Worm (Caenorhabditis elegans) whole organism, L3 larva: Measurements from ENCODE around the gene B0457.2.
A peak's percentile ranks its signal among the peaks of the same experiment; 100 is the strongest.

ENCODE experiments used
- R02D3.7 ChIP-seq: fragments of 150-350 bp; optimal IDR thresholded peaks from 2 replicates; lab custom pipeline; 2014; ENCODE audit warnings: missing biosample characterization, missing genetic modification characterization
- ZK546.5 ChIP-seq: sonication (generic microtip); optimal IDR thresholded peaks from 2 replicates; lab custom pipeline; 2017; ENCODE audit warnings: missing biosample characterization, missing genetic modification characterization
- aly-2 ChIP-seq: fragments of 150-350 bp; optimal IDR thresholded peaks from 2 replicates; lab custom pipeline; 2014; ENCODE audit warnings: missing biosample characterization, missing genetic modification characterization
- ama-1 ChIP-seq: fragments of 150-350 bp; optimal IDR thresholded peaks from 2 replicates; lab custom pipeline; 2018
- ceh-28 ChIP-seq: fragments of 150-350 bp; optimal IDR thresholded peaks from 2 replicates; lab custom pipeline; 2014; ENCODE audit warnings: missing biosample characterization, missing genetic modification reagents, missing genetic modification characterization
- ceh-82 ChIP-seq: fragments of 150-350 bp; optimal IDR thresholded peaks from 2 replicates; lab custom pipeline; 2014; ENCODE audit warnings: missing biosample characterization, missing genetic modification characterization
- ceh-9 ChIP-seq: sonication (generic microtip); optimal IDR thresholded peaks from 2 replicates; lab custom pipeline; 2018; ENCODE audit warnings: missing biosample characterization, missing genetic modification characterization
- egl-27 ChIP-seq: sonication (generic microtip); optimal IDR thresholded peaks from 4 replicates; lab custom pipeline; 2017; ENCODE audit warnings: missing biosample characterization, missing genetic modification reagents, missing genetic modification characterization
- egl-5 ChIP-seq: fragments of 150-350 bp; optimal IDR thresholded peaks from 2 replicates; lab custom pipeline; 2017; ENCODE audit warnings: missing biosample characterization, missing genetic modification reagents, missing genetic modification characterization, inconsistent platforms
- elt-1 ChIP-seq: fragments of 150-350 bp; optimal IDR thresholded peaks from 2 replicates; lab custom pipeline; 2014; ENCODE audit warnings: missing biosample characterization, missing genetic modification characterization
- elt-2 ChIP-seq: sonication (generic microtip); optimal IDR thresholded peaks from 2 replicates; lab custom pipeline; 2016; ENCODE audit warnings: missing genetic modification reagents, mild to moderate bottlenecking, missing genetic modification characterization, missing compliant biosample characterization
- elt-3 ChIP-seq, 3 experiments: fragments of 150-350 bp in 1 of 3; sonication (generic microtip) in 2 of 3; optimal IDR thresholded peaks; 2 replicates in 2 of 3; 4 replicates in 1 of 3; lab custom pipeline; 2014 to 2017; ENCODE audit warnings: missing biosample characterization in 3 of 3, missing genetic modification characterization in 3 of 3
- fkh-10 ChIP-seq: sonication (generic microtip); optimal IDR thresholded peaks from 2 replicates; lab custom pipeline; 2017; ENCODE audit warnings: missing biosample characterization, missing genetic modification reagents, missing genetic modification characterization
- hmg-11 ChIP-seq: sonication (generic microtip); optimal IDR thresholded peaks from 2 replicates; lab custom pipeline; 2016; ENCODE audit warnings: missing genetic modification characterization, missing compliant biosample characterization
- lin-15B ChIP-seq: fragments of 150-350 bp; optimal IDR thresholded peaks from 2 replicates; lab custom pipeline; 2014; ENCODE audit warnings: missing biosample characterization, missing genetic modification characterization
- lin-39 ChIP-seq: fragments of 150-350 bp; optimal IDR thresholded peaks from 2 replicates; lab custom pipeline; 2018; ENCODE audit warnings: missing biosample characterization, missing genetic modification reagents, missing genetic modification characterization
- lsy-12 ChIP-seq: sonication (generic microtip); optimal IDR thresholded peaks from 2 replicates; lab custom pipeline; 2016; ENCODE audit warnings: mild to moderate bottlenecking, missing genetic modification characterization, missing compliant biosample characterization
- nfya-1 ChIP-seq: sonication (generic microtip); optimal IDR thresholded peaks from 2 replicates; lab custom pipeline; 2017; ENCODE audit warnings: missing genetic modification characterization, mild to moderate bottlenecking, missing compliant biosample characterization, antibody characterized with exemption, moderate library complexity; ENCODE audit not compliant: insufficient read depth
- nhr-23 ChIP-seq: fragments of 150-350 bp; optimal IDR thresholded peaks from 2 replicates; lab custom pipeline; 2014; ENCODE audit warnings: missing biosample characterization, missing genetic modification reagents, missing genetic modification characterization
- nhr-237 ChIP-seq: fragments of 150-350 bp; optimal IDR thresholded peaks from 2 replicates; lab custom pipeline; 2014; ENCODE audit warnings: missing biosample characterization, missing genetic modification characterization
- nhr-25 ChIP-seq: sonication (generic microtip); optimal IDR thresholded peaks from 2 replicates; lab custom pipeline; 2017; ENCODE audit warnings: missing biosample characterization, missing genetic modification characterization
- nhr-28 ChIP-seq: fragments of 150-350 bp; optimal IDR thresholded peaks from 2 replicates; lab custom pipeline; 2014; ENCODE audit warnings: missing biosample characterization, missing genetic modification characterization
- nhr-43 ChIP-seq: sonication (generic microtip); optimal IDR thresholded peaks from 2 replicates; lab custom pipeline; 2016; ENCODE audit warnings: mild to moderate bottlenecking, missing genetic modification characterization, missing compliant biosample characterization; ENCODE audit not compliant: poor library complexity, severe bottlenecking
- nhr-67 ChIP-seq: fragments of 150-350 bp; optimal IDR thresholded peaks from 2 replicates; lab custom pipeline; 2014; ENCODE audit warnings: missing biosample characterization, missing genetic modification characterization
- nhr-76 ChIP-seq: fragments of 150-350 bp; sonication (generic microtip); optimal IDR thresholded peaks from 5 replicates; lab custom pipeline; 2014; ENCODE audit warnings: missing biosample characterization, missing genetic modification characterization
- nhr-77 ChIP-seq: fragments of 150-350 bp; optimal IDR thresholded peaks from 2 replicates; lab custom pipeline; 2014; ENCODE audit warnings: missing biosample characterization, missing genetic modification characterization
- pha-4 ChIP-seq: fragments of 150-350 bp; optimal IDR thresholded peaks from 2 replicates; lab custom pipeline; 2014; ENCODE audit warnings: missing biosample characterization, missing genetic modification reagents, missing genetic modification characterization
- pqm-1 ChIP-seq: fragments of 150-350 bp; optimal IDR thresholded peaks from 2 replicates; lab custom pipeline; 2017; ENCODE audit warnings: missing biosample characterization, missing genetic modification characterization, inconsistent platforms
- sea-2 ChIP-seq: fragments of 150-350 bp; sonication (generic microtip); optimal IDR thresholded peaks from 4 replicates; lab custom pipeline; 2014; ENCODE audit warnings: missing biosample characterization, missing genetic modification reagents, missing genetic modification characterization
- skn-1 ChIP-seq: fragments of 150-350 bp; optimal IDR thresholded peaks from 2 replicates; lab custom pipeline; 2014; ENCODE audit warnings: missing biosample characterization, missing genetic modification characterization
- snpc-4 ChIP-seq: fragments of 150-350 bp; optimal IDR thresholded peaks from 2 replicates; lab custom pipeline; 2014; ENCODE audit warnings: missing biosample characterization, missing genetic modification characterization
- unc-39 ChIP-seq: sonication (generic microtip); optimal IDR thresholded peaks from 4 replicates; lab custom pipeline; 2017; ENCODE audit warnings: missing biosample characterization, missing genetic modification characterization
- unc-62 ChIP-seq: fragments of 150-350 bp; sonication (generic microtip); optimal IDR thresholded peaks from 4 replicates; lab custom pipeline; 2014; ENCODE audit warnings: missing biosample characterization, missing genetic modification reagents, missing genetic modification characterization
- ztf-11 ChIP-seq: fragments of 150-350 bp; optimal IDR thresholded peaks from 2 replicates; lab custom pipeline; 2014; ENCODE audit warnings: missing biosample characterization, missing genetic modification characterization
- ztf-4 ChIP-seq: fragments of 150-350 bp; optimal IDR thresholded peaks from 2 replicates; lab custom pipeline; 2014; ENCODE audit warnings: missing biosample characterization, missing genetic modification characterization

B0457.2 gene

ce11 chrII:8964835-8965234, 38.5 kb upstream of the B0457.2 start, which contains the start of the genes ndub-3 and C18E9.2:
ndub-3 (minus strand) TSS chrII:8964890.
C18E9.2 (plus strand) TSS chrII:8965006.
- TF ChIP-seq nhr-67 (no peak), sea-2 (GFP tag; lab: Kevin White, UChicago) (no peak), elt-2 (peak; percentile 5), R02D3.7 (peak; percentile 85), nhr-237 (tag; lab: Kevin White, UChicago) (no peak), nhr-23 (peak; percentile 13), egl-27 (tag; lab: Kevin White, UChicago) (no peak), nhr-25 (peak; percentile 44), pqm-1 (tag; lab: Kevin White, UChicago) (peak; percentile 25), nfya-1 (tag; lab: Kevin White, UChicago) (peak; percentile 64), ama-1 (lab: Kevin White, UChicago) (no peak), ceh-28 (tag; lab: Kevin White, UChicago) (peak; percentile 51), hmg-11 (tag; lab: Kevin White, UChicago) (peak; percentile 37), ceh-9 (no peak), fkh-10 (GFP tag; lab: Kevin White, UChicago) (no peak), ztf-4 (tag; lab: Kevin White, UChicago) (no peak), lin-15B (tag; lab: Kevin White, UChicago) (peak; percentile 62), elt-1 (tag; lab: Kevin White, UChicago) (no peak), lin-39 (tag; lab: Kevin White, UChicago) (peak; percentile 75)

- no peak for TF ChIP-seq nhr-76
- TF ChIP-seq R02D3.7: no peak
- no peak for TF ChIP-seq lsy-12 (tag; lab: Kevin White, UChicago)
- no peak for TF ChIP-seq lin-15B (tag; lab: Kevin White, UChicago)
- no peak for TF ChIP-seq nhr-43
- TF ChIP-seq skn-1 (tag; lab: Kevin White, UChicago): no peak
- no peak for TF ChIP-seq elt-3 (tag; optimal IDR thresholded peaks at IDR 0.05; lab: Kevin White, UChicago)
- no peak for TF ChIP-seq ZK546.5 (tag; lab: Kevin White, UChicago)
- TF ChIP-seq ceh-9: no peak
These were observed 37.7 kb upstream of the B0457.2 start, which contains the start of gene sftd-3 for ce11 chrII:8964049-8964448. sftd-3 (minus strand) TSS chrII:8964149.

ce11 chrII:8962206-8962605, 35.9 kb upstream of the B0457.2 start:
- TF ChIP-seq nfya-1 (tag; lab: Kevin White, UChicago) (peak; percentile 22), egl-5 (tag; lab: Kevin White, UChicago) (peak; percentile 96), lin-39 (tag; lab: Kevin White, UChicago) (peak; percentile 42), pha-4 (tag; lab: Kevin White, UChicago) (no peak), aly-2 (no peak)

ce11 chrII:8961450-8961849, 35.1 kb upstream of the B0457.2 start:
- TF ChIP-seq snpc-4 (tag; lab: Kevin White, UChicago) (no peak), lin-39 (tag; lab: Kevin White, UChicago) (peak; percentile 74)

- no peak for TF ChIP-seq aly-2
- no peak for TF ChIP-seq nhr-77 (tag; lab: Kevin White, UChicago)
- no peak for TF ChIP-seq pha-4 (tag; lab: Kevin White, UChicago)
- no peak for TF ChIP-seq nhr-67
- no peak for TF ChIP-seq fkh-10 (GFP tag; lab: Kevin White, UChicago)
- TF ChIP-seq lin-15B (tag; lab: Kevin White, UChicago): no peak
- no peak for TF ChIP-seq ceh-9
- TF ChIP-seq snpc-4 (tag; lab: Kevin White, UChicago): no peak
- no peak for TF ChIP-seq ceh-82
- TF ChIP-seq unc-62 (GFP tag; lab: Kevin White, UChicago): no peak
- no peak for TF ChIP-seq nhr-28 (tag; lab: Kevin White, UChicago)
- no peak for TF ChIP-seq ztf-11
- no peak for TF ChIP-seq elt-1 (tag; lab: Kevin White, UChicago)
- no peak for TF ChIP-seq unc-39 (tag; lab: Kevin White, UChicago)
These were observed 34.1 kb upstream of the B0457.2 start, which contains the start of gene cal-2 for ce11 chrII:8960414-8960813. cal-2 (plus strand) TSS chrII:8960714.
